Worm (Caenorhabditis elegans): Measurements from ENCODE around the gene EEED8.13.

DNA sequence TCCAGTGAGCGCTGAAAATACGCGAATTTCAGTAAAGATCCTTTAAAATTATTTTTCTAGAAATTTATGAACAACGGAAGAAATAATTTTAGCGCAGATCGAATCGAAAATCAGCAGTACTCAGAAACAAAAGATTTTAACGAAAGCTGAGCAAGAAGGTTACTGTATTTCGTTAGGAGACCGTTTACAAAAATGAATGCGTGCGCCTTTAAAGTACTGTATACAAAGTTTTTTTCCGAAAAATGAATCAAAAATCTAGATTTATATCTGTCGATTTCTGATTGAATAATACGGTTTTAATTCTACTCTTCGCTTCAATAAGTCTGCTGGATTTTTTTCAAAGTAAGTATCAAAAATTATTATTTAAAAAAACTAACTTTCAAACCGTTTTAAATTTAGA, 1.7 kb upstream of the EEED8.13 start, which contains the start of the genes EEED8.14 and EEED8.3:
- TF ChIP-seq elt-3 (tag; optimal IDR thresholded peaks at IDR 0.05) (no peak), nhr-11 (tag; optimal IDR thresholded peaks at IDR 0.05) (no peak), nhr-237 (tag; optimal IDR thresholded peaks at IDR 0.05) (no peak)

Measured in whole organism, L2 larva.